Worm (Caenorhabditis elegans) whole organism, young adult: Measurements from ENCODE around the gene btb-5.
A peak's percentile ranks its signal among the peaks of the same experiment; 100 is the strongest.

ENCODE experiments used
- B0019.2 ChIP-seq: fragments of 200-800 bp; sonication (Bioruptor generic); conservative IDR thresholded peaks from 2 replicates; pipeline ENCODE4 v1.3.6; 2022; ENCODE audit warnings: missing genetic modification reagents, missing genetic modification characterization, missing compliant biosample characterization
- B0336.3 ChIP-seq: fragments of 200-800 bp; sonication (Bioruptor generic); IDR thresholded peaks from 2 replicates; pipeline ENCODE4 v1.3.6; 2022; ENCODE audit warnings: missing genetic modification characterization, missing compliant biosample characterization
- C17E4.6 ChIP-seq: fragments of 200-800 bp; sonication (Bioruptor generic); IDR thresholded peaks from 2 replicates; pipeline ENCODE4 v1.3.6; 2022; ENCODE audit warnings: missing genetic modification reagents, missing genetic modification characterization, missing compliant biosample characterization
- D2030.7 ChIP-seq: fragments of 200-800 bp; sonication (Bioruptor generic); IDR thresholded peaks from 2 replicates; pipeline ENCODE4 v1.3.6; 2022; ENCODE audit warnings: missing genetic modification reagents, missing genetic modification characterization, missing compliant biosample characterization
- F33H1.4 ChIP-seq: fragments of 200-800 bp; sonication (Bioruptor generic); IDR thresholded peaks from 2 replicates; pipeline ENCODE4 v1.3.6; 2022; ENCODE audit warnings: missing genetic modification reagents, missing genetic modification characterization, missing compliant biosample characterization
- F49E8.2 ChIP-seq: sonication (generic microtip); optimal IDR thresholded peaks from 3 replicates; lab custom pipeline; 2017; ENCODE audit warnings: missing genetic modification characterization, mild to moderate bottlenecking, missing compliant biosample characterization, antibody characterized with exemption, moderate library complexity; ENCODE audit not compliant: insufficient read depth
- F52B5.7 ChIP-seq: sonication (generic microtip); optimal IDR thresholded peaks from 2 replicates; lab custom pipeline; 2016; ENCODE audit warnings: mild to moderate bottlenecking, missing genetic modification characterization, missing compliant biosample characterization
- K12H6.12 ChIP-seq: fragments of 200-800 bp; sonication (Bioruptor generic); optimal IDR thresholded peaks from 2 replicates; lab custom pipeline; 2018; ENCODE audit warnings: mild to moderate bottlenecking, missing genetic modification characterization, missing compliant biosample characterization
- Y67H2A.10 ChIP-seq: fragments of 200-800 bp; sonication (Bioruptor generic); conservative IDR thresholded peaks from 2 replicates; pipeline ENCODE4 v1.3.6; 2022; ENCODE audit warnings: missing genetic modification reagents, missing genetic modification characterization, missing compliant biosample characterization
- Y95B8A.8 ChIP-seq: fragments of 200-800 bp; sonication (Bioruptor generic); IDR thresholded peaks from 2 replicates; pipeline ENCODE4 v1.3.6; 2022; ENCODE audit warnings: missing genetic modification reagents, missing genetic modification characterization, missing compliant biosample characterization
- attf-3 ChIP-seq: fragments of 200-800 bp; sonication (Bioruptor generic); conservative IDR thresholded peaks from 2 replicates; pipeline ENCODE4 v1.3.6; 2022; ENCODE audit warnings: missing genetic modification reagents, missing genetic modification characterization, missing compliant biosample characterization
- attf-5 ChIP-seq: fragments of 200-800 bp; sonication (Bioruptor generic); optimal IDR thresholded peaks from 2 replicates; lab custom pipeline; 2018; ENCODE audit warnings: mild to moderate bottlenecking, missing genetic modification characterization, missing compliant biosample characterization
- ceh-27 ChIP-seq: fragments of 200-800 bp; sonication (Bioruptor generic); optimal IDR thresholded peaks from 2 replicates; lab custom pipeline; 2018; ENCODE audit warnings: mild to moderate bottlenecking, missing genetic modification characterization, moderate library complexity, missing compliant biosample characterization
- ceh-91 ChIP-seq: fragments of 200-800 bp; sonication (Bioruptor generic); IDR thresholded peaks from 2 replicates; pipeline ENCODE4 v1.3.6; 2022; ENCODE audit warnings: missing genetic modification reagents, missing genetic modification characterization, missing compliant biosample characterization
- dox-1 ChIP-seq: fragments of 200-800 bp; sonication (Bioruptor generic); IDR thresholded peaks from 2 replicates; pipeline ENCODE4 v1.3.6; 2022; ENCODE audit warnings: missing genetic modification reagents, missing genetic modification characterization, missing compliant biosample characterization
- dpff-1 ChIP-seq: sonication (generic microtip); optimal IDR thresholded peaks from 2 replicates; lab custom pipeline; 2017; ENCODE audit warnings: mild to moderate bottlenecking, missing genetic modification characterization, missing compliant biosample characterization
- dpl-1 ChIP-seq: fragments of 150-350 bp; optimal IDR thresholded peaks from 2 replicates; lab custom pipeline; 2014; ENCODE audit warnings: missing biosample characterization, missing genetic modification reagents, missing genetic modification characterization
- efl-1 ChIP-seq: fragments of 150-350 bp; optimal IDR thresholded peaks from 2 replicates; lab custom pipeline; 2014; ENCODE audit warnings: missing biosample characterization, missing genetic modification reagents, missing genetic modification characterization
- ekl-4 ChIP-seq: fragments of 200-800 bp; sonication (Bioruptor generic); IDR thresholded peaks from 2 replicates; pipeline ENCODE4 v1.3.6; 2022; ENCODE audit warnings: missing genetic modification reagents, missing genetic modification characterization, missing compliant biosample characterization
- hmg-1.2 ChIP-seq: fragments of 200-800 bp; sonication (Bioruptor generic); IDR thresholded peaks from 2 replicates; pipeline ENCODE4 v1.3.6; 2022; ENCODE audit warnings: missing genetic modification reagents, missing genetic modification characterization, missing compliant biosample characterization
- lin-35 ChIP-seq, 3 experiments: fragments of 150-350 bp in 2 of 3; sonication (generic microtip) in 1 of 3; optimal IDR thresholded peaks; 2 replicates each; lab custom pipeline; 2014 to 2018; ENCODE audit warnings: missing biosample characterization in 3 of 3, missing genetic modification characterization in 3 of 3, missing genetic modification reagents in 3 of 3
- lin-54 ChIP-seq: fragments of 200-800 bp; sonication (Bioruptor generic); optimal IDR thresholded peaks from 2 replicates; lab custom pipeline; 2018; ENCODE audit warnings: mild to moderate bottlenecking, missing genetic modification characterization, missing compliant biosample characterization
- lir-1 ChIP-seq: fragments of 200-800 bp; sonication (Bioruptor generic); conservative IDR thresholded peaks from 2 replicates; pipeline ENCODE4 v1.3.6; 2022; ENCODE audit warnings: missing genetic modification reagents, missing genetic modification characterization, missing compliant biosample characterization
- lsl-1 ChIP-seq: fragments of 200-800 bp; sonication (Bioruptor generic); optimal IDR thresholded peaks from 2 replicates; lab custom pipeline; 2018; ENCODE audit warnings: mild to moderate bottlenecking, missing genetic modification characterization, moderate library complexity, missing compliant biosample characterization
- lsy-27 ChIP-seq: sonication (generic microtip); optimal IDR thresholded peaks from 2 replicates; lab custom pipeline; 2017; ENCODE audit warnings: missing genetic modification characterization, mild to moderate bottlenecking, missing compliant biosample characterization, antibody characterized with exemption, missing genotype, borderline replicate concordance; ENCODE audit not compliant: insufficient read depth
- madf-10 ChIP-seq: sonication (generic microtip); optimal IDR thresholded peaks from 2 replicates; lab custom pipeline; 2016; ENCODE audit warnings: mild to moderate bottlenecking, missing genetic modification characterization, missing compliant biosample characterization
- madf-6 ChIP-seq: fragments of 200-800 bp; sonication (Bioruptor generic); IDR thresholded peaks from 2 replicates; pipeline ENCODE4 v1.3.6; 2022; ENCODE audit warnings: missing genetic modification reagents, missing genetic modification characterization, missing compliant biosample characterization
- madf-8 ChIP-seq: fragments of 200-800 bp; sonication (Bioruptor generic); conservative IDR thresholded peaks from 2 replicates; pipeline ENCODE4 v1.3.6; 2022; ENCODE audit warnings: missing genetic modification reagents, missing genetic modification characterization, missing compliant biosample characterization
- mcd-1 ChIP-seq: fragments of 200-800 bp; sonication (Bioruptor generic); IDR thresholded peaks from 2 replicates; pipeline ENCODE4 v1.3.6; 2022; ENCODE audit warnings: missing genetic modification reagents, missing genetic modification characterization, missing compliant biosample characterization
- nfya-1 ChIP-seq: sonication (generic microtip); optimal IDR thresholded peaks from 2 replicates; lab custom pipeline; 2017; ENCODE audit warnings: antibody characterized with exemption, missing compliant biosample characterization, missing genetic modification characterization, borderline replicate concordance; ENCODE audit not compliant: insufficient read depth
- nfyb-1 ChIP-seq: fragments of 200-800 bp; sonication (Bioruptor generic); IDR thresholded peaks from 2 replicates; pipeline ENCODE4 v1.3.6; 2022; ENCODE audit warnings: missing genetic modification reagents, missing genetic modification characterization, missing compliant biosample characterization
- rpc-1 ChIP-seq, 2 experiments: fragments of 150-350 bp in 1 of 2; sonication (generic microtip) in 1 of 2; optimal IDR thresholded peaks; 2 replicates each; lab custom pipeline; 2014 to 2018; ENCODE audit warnings: missing biosample characterization in 1 of 2, missing genetic modification characterization in 1 of 2, missing genetic modification reagents in 1 of 2, missing genotype in 1 of 2
- snpc-1.1 ChIP-seq: sonication (generic microtip); optimal IDR thresholded peaks from 2 replicates; lab custom pipeline; 2017; ENCODE audit warnings: missing genetic modification characterization, mild to moderate bottlenecking, missing compliant biosample characterization, antibody characterized with exemption, moderate library complexity, missing genotype, missing genetic modification reagents; ENCODE audit not compliant: insufficient read depth
- snpc-1.3 ChIP-seq: sonication (generic microtip); optimal IDR thresholded peaks from 2 replicates; lab custom pipeline; 2017; ENCODE audit warnings: missing genetic modification characterization, mild to moderate bottlenecking, missing compliant biosample characterization, antibody characterized with exemption, moderate library complexity, missing genotype, missing genetic modification reagents; ENCODE audit not compliant: insufficient read depth
- snpc-3.4 ChIP-seq: sonication (generic microtip); optimal IDR thresholded peaks from 2 replicates; lab custom pipeline; 2017; ENCODE audit warnings: missing genetic modification characterization, mild to moderate bottlenecking, missing compliant biosample characterization, antibody characterized with exemption, moderate library complexity, missing genotype, missing genetic modification reagents
- snpc-4 ChIP-seq, 5 experiments: fragments of 150-350 bp in 1 of 5; sonication (generic microtip) in 4 of 5; optimal IDR thresholded peaks; 2 replicates each; lab custom pipeline; 2014 to 2018; ENCODE audit warnings: missing genetic modification characterization in 5 of 5, missing biosample characterization in 3 of 5, antibody characterized with exemption in 2 of 5, mild to moderate bottlenecking in 2 of 5, missing compliant biosample characterization in 2 of 5, missing genotype in 2 of 5, moderate library complexity in 2 of 5, missing genetic modification reagents in 1 of 5
- tbp1 ChIP-seq: fragments of 200-800 bp; sonication (Bioruptor generic); optimal IDR thresholded peaks from 2 replicates; lab custom pipeline; 2018; ENCODE audit warnings: mild to moderate bottlenecking, missing genetic modification characterization, missing compliant biosample characterization
- tlf-1 ChIP-seq: fragments of 200-800 bp; sonication (Bioruptor generic); optimal IDR thresholded peaks from 2 replicates; lab custom pipeline; 2018; ENCODE audit warnings: mild to moderate bottlenecking, missing genetic modification characterization, missing compliant biosample characterization
- xnd-1 ChIP-seq: sonication (generic microtip); optimal IDR thresholded peaks from 2 replicates; lab custom pipeline; 2016; ENCODE audit warnings: missing genotype, missing genetic modification reagents, missing genetic modification characterization, missing compliant biosample characterization
- zfh-2 ChIP-seq: fragments of 200-800 bp; sonication (Bioruptor generic); conservative IDR thresholded peaks from 2 replicates; pipeline ENCODE4 v1.3.6; 2022; ENCODE audit warnings: missing genetic modification reagents, missing genetic modification characterization, missing compliant biosample characterization
- ztf-3 ChIP-seq: fragments of 200-800 bp; sonication (Bioruptor generic); optimal IDR thresholded peaks from 2 replicates; lab custom pipeline; 2018; ENCODE audit warnings: mild to moderate bottlenecking, missing genetic modification characterization, missing compliant biosample characterization

Gene btb-5

ce11 chrIII:86316-86715 is 25.4 kb upstream of the btb-5 start, which contains the start of gene attf-3:
Gene attf-3, minus strand, starts transcription at chrIII:86384.
- TF ChIP-seq lir-1: no peak
- TF ChIP-seq tbp1 (GFP tag; lab: Kevin White, UChicago): peak; percentile 58
- TF ChIP-seq madf-6: peak; percentile 78
- TF ChIP-seq F49E8.2 (tag; lab: Kevin White, UChicago): peak; percentile 59
- peak; percentile 93 for TF ChIP-seq attf-3 (GFP tag; lab: Robert Waterston, UW)
- TF ChIP-seq hmg-1.2 (GFP tag; lab: Robert Waterston, UW): peak; percentile 94
- peak; percentile 89 for TF ChIP-seq dox-1 (GFP tag; lab: Robert Waterston, UW)
- peak; percentile 95 for TF ChIP-seq D2030.7 (GFP tag; lab: Robert Waterston, UW)
- no peak for TF ChIP-seq nfya-1 (tag; lab: Kevin White, UChicago)
- TF ChIP-seq lsl-1 (GFP tag; lab: Kevin White, UChicago): peak; percentile 86
- no peak for TF ChIP-seq Y67H2A.10
- TF ChIP-seq ztf-3 (GFP tag; lab: Kevin White, UChicago): no peak
- peak; percentile 29 for TF ChIP-seq tlf-1
- TF ChIP-seq xnd-1 (tag; lab: Kevin White, UChicago): no peak
- TF ChIP-seq dpff-1: no peak
- no peak for TF ChIP-seq rpc-1 (optimal IDR thresholded peaks at IDR 0.05; lab: Kevin White, UChicago)
- TF ChIP-seq rpc-1 (tag; optimal IDR thresholded peaks at IDR 0.05; lab: Kevin White, UChicago): no peak
- TF ChIP-seq Y95B8A.8 (GFP tag; lab: Robert Waterston, UW): peak; percentile 50; the same call in 1 of the 2 replicates
- no peak for TF ChIP-seq C17E4.6
- no peak for TF ChIP-seq F52B5.7
- TF ChIP-seq snpc-4 (GFP tag; optimal IDR thresholded peaks at IDR 0.05; lab: Kevin White, UChicago): peak; percentile 30
- TF ChIP-seq snpc-4 (tag; optimal IDR thresholded peaks at IDR 0.05; lab: Kevin White, UChicago): peak in 2 of 4 experiments; percentile 38
- TF ChIP-seq ceh-27 (GFP tag; lab: Kevin White, UChicago): peak; percentile 13
- TF ChIP-seq lsy-27 (tag; lab: Kevin White, UChicago): no peak
- TF ChIP-seq ceh-91 (GFP tag; lab: Robert Waterston, UW): peak; percentile 77
- peak; percentile 93 for TF ChIP-seq F33H1.4 (GFP tag; lab: Robert Waterston, UW)
- peak; percentile 91 for TF ChIP-seq attf-5 (GFP tag; lab: Kevin White, UChicago)
- 0 out of 2 replicates have a peak, but pooled peaks have one; percentile 9 for TF ChIP-seq zfh-2
- TF ChIP-seq K12H6.12: peak; percentile 29
- peak; percentile 56 for TF ChIP-seq madf-8
- TF ChIP-seq lin-54 (GFP tag; lab: Kevin White, UChicago): peak; percentile 60
- peak; percentile 54 for TF ChIP-seq madf-10 (tag; lab: Kevin White, UChicago)
- TF ChIP-seq snpc-3.4 (tag; lab: Kevin White, UChicago): peak; percentile 59
- peak; percentile 79 for TF ChIP-seq efl-1 (GFP tag; lab: Kevin White, UChicago)
- TF ChIP-seq snpc-1.1 (tag; lab: Kevin White, UChicago): peak; percentile 15
- peak; percentile 36 for TF ChIP-seq snpc-1.3 (tag; lab: Kevin White, UChicago)
- peak; percentile 61 for TF ChIP-seq dpl-1 (GFP tag; lab: Kevin White, UChicago)
- TF ChIP-seq mcd-1 (GFP tag; lab: Robert Waterston, UW): peak; percentile 48; the same call in 1 of the 2 replicates
- peak in 1 of 3 experiments; percentile 36 for TF ChIP-seq lin-35 (GFP tag; optimal IDR thresholded peaks at IDR 0.05; lab: Kevin White, UChicago)
- peak; percentile 48; the same call in 1 of the 2 replicates for TF ChIP-seq ekl-4
- TF ChIP-seq nfyb-1: no peak
- peak; percentile 77 for TF ChIP-seq B0019.2 (GFP tag; lab: Robert Waterston, UW)
- 0 out of 2 replicates have a peak, but pooled peaks have one; percentile 30 for TF ChIP-seq B0336.3 (GFP tag; lab: Robert Waterston, UW)
